Worm (Caenorhabditis elegans): Measurements from ENCODE around the gene F16F9.3.

Gene F16F9.3

DNA sequence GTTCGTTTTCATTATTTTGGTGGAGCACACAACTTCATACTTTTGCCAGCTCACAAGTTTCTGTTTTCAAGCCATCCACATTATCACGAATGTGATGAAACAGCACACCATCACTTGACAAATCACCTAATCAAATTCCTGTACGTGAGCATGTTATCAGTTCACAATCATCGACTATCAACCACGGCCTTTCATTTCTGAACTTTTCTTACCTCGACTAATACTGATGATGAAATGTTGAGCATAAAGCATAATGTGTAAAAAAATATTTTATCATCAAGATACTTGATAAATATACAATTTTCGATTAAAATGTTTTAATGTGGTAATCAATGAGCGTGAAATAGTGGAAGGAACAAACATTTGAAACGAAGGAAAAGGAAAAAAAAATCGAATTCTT lies 16.1 kb downstream of the F16F9.3 start (continued):
- no peak for TF ChIP-seq ceh-44 (GFP tag; IDR thresholded peaks at IDR 0.05)
- TF ChIP-seq hif-1 (tag; optimal IDR thresholded peaks at IDR 0.05) = peak in 1 of 2 experiments; percentile 79
- TF ChIP-seq pqm-1 (tag; optimal IDR thresholded peaks at IDR 0.05) = peak; percentile 98
- no peak for TF ChIP-seq Y105C5A.15 (GFP tag; IDR thresholded peaks at IDR 0.05)
- no peak for TF ChIP-seq nhr-76 (tag; optimal IDR thresholded peaks at IDR 0.05)
- TF ChIP-seq fkh-10 (GFP tag; optimal IDR thresholded peaks at IDR 0.05) = no peak
- no peak for TF ChIP-seq zip-2 (tag; optimal IDR thresholded peaks at IDR 0.05)
- TF ChIP-seq D1046.2 (GFP tag; IDR thresholded peaks at IDR 0.05) = no peak
- no peak for TF ChIP-seq dpl-1 (GFP tag; optimal IDR thresholded peaks at IDR 0.05)
- TF ChIP-seq nhr-48 (tag; optimal IDR thresholded peaks at IDR 0.05) = peak; percentile 83
- TF ChIP-seq nhr-102 (tag; optimal IDR thresholded peaks at IDR 0.05) = peak; percentile 85
- TF ChIP-seq nhr-25 (tag; optimal IDR thresholded peaks at IDR 0.05; ENCODE audit: borderline replicate concordance, insufficient read depth) = no peak
- no peak for TF ChIP-seq saeg-2 (GFP tag; IDR thresholded peaks at IDR 0.05)
- peak; percentile 60 for TF ChIP-seq T20F7.1 (GFP tag; optimal IDR thresholded peaks at IDR 0.05)
- TF ChIP-seq mes-2 (tag; optimal IDR thresholded peaks at IDR 0.05; ENCODE audit: poor library complexity, severe bottlenecking) = peak; percentile 7
- TF ChIP-seq Y48G9A.11 (GFP tag; IDR thresholded peaks at IDR 0.05) = no peak
- TF ChIP-seq ces-1 (GFP tag; optimal IDR thresholded peaks at IDR 0.05) = no peak
- TF ChIP-seq gei-8 (GFP tag; optimal IDR thresholded peaks at IDR 0.05) = no peak
- TF ChIP-seq daf-16 (GFP tag; optimal IDR thresholded peaks at IDR 0.05) = peak in 1 of 2 experiments; percentile 19
- TF ChIP-seq daf-16 (tag; optimal IDR thresholded peaks at IDR 0.05) = peak; percentile 96
- TF ChIP-seq F44E2.7 (GFP tag; IDR thresholded peaks at IDR 0.05) = no peak
- TF ChIP-seq nhr-237 (tag; optimal IDR thresholded peaks at IDR 0.05) = no peak
- no peak for TF ChIP-seq daf-19 (GFP tag; conservative IDR thresholded peaks at IDR 0.05)
- no peak for TF ChIP-seq ZK546.5 (tag; optimal IDR thresholded peaks at IDR 0.05)
- TF ChIP-seq hlh-30 (tag; optimal IDR thresholded peaks at IDR 0.05; ENCODE audit: insufficient read depth) = peak; percentile 61
- no peak for TF ChIP-seq F49E8.2 (tag; optimal IDR thresholded peaks at IDR 0.05; ENCODE audit: borderline replicate concordance)
- TF ChIP-seq mdl-1 (tag; optimal IDR thresholded peaks at IDR 0.05) = no peak
- TF ChIP-seq nhr-6 (tag; optimal IDR thresholded peaks at IDR 0.05) = peak; percentile 67
- TF ChIP-seq lsy-2 (tag; optimal IDR thresholded peaks at IDR 0.05) = peak in 1 of 2 experiments; percentile 45
- peak; percentile 87 for TF ChIP-seq nhr-28 (tag; optimal IDR thresholded peaks at IDR 0.05)
- no peak for TF ChIP-seq F10B5.3 (tag; optimal IDR thresholded peaks at IDR 0.05)
- TF ChIP-seq ztf-7 (tag; optimal IDR thresholded peaks at IDR 0.05) = peak; percentile 76
- peak; percentile 47; the same call in 1 of the 2 replicates for TF ChIP-seq nhr-41 (GFP tag; IDR thresholded peaks at IDR 0.05)
- peak; percentile 97 for TF ChIP-seq dmd-6 (GFP tag; IDR thresholded peaks at IDR 0.05)
- peak; percentile 89 for TF ChIP-seq hlh-11 (tag; optimal IDR thresholded peaks at IDR 0.05)
- no peak for TF ChIP-seq lin-38 (GFP tag; IDR thresholded peaks at IDR 0.05)
- TF ChIP-seq tra-1 (GFP tag; IDR thresholded peaks at IDR 0.05) = peak; percentile 67; the same call in 1 of the 2 replicates
- TF ChIP-seq hmg-1.1 (GFP tag; IDR thresholded peaks at IDR 0.05) = no peak
- TF ChIP-seq F37D6.2 (tag; optimal IDR thresholded peaks at IDR 0.05) = no peak
- TF ChIP-seq lin-15B (tag; optimal IDR thresholded peaks at IDR 0.05) = no peak
- no peak for TF ChIP-seq nhr-111 (GFP tag; optimal IDR thresholded peaks at IDR 0.05)
- no peak for TF ChIP-seq lim-7 (GFP tag; IDR thresholded peaks at IDR 0.05)
- peak; percentile 79; the same call in 1 of the 2 replicates for TF ChIP-seq lin-1 (GFP tag; IDR thresholded peaks at IDR 0.05)
- TF ChIP-seq php-3 (GFP tag; IDR thresholded peaks at IDR 0.05) = peak; percentile 89
